Worm (Caenorhabditis elegans) whole organism, young adult: Measurements from ENCODE around the gene F58F12.4.

Source experiments
- F39B2.1 ChIP-seq: fragments of 200-800 bp; sonication (Bioruptor generic); IDR thresholded peaks from 2 replicates; pipeline ENCODE4 v1.3.6; 2022; ENCODE audit warnings: missing genetic modification reagents, missing genetic modification characterization, missing compliant biosample characterization
- F49E8.2 ChIP-seq: sonication (generic microtip); optimal IDR thresholded peaks from 3 replicates; lab custom pipeline; 2017; ENCODE audit warnings: missing genetic modification characterization, mild to moderate bottlenecking, missing compliant biosample characterization, antibody characterized with exemption, moderate library complexity; ENCODE audit not compliant: insufficient read depth
- F52B5.7 ChIP-seq: sonication (generic microtip); optimal IDR thresholded peaks from 2 replicates; lab custom pipeline; 2016; ENCODE audit warnings: mild to moderate bottlenecking, missing genetic modification characterization, missing compliant biosample characterization
- F57A8.1 ChIP-seq: fragments of 200-800 bp; sonication (Bioruptor generic); optimal IDR thresholded peaks from 2 replicates; lab custom pipeline; 2018; ENCODE audit warnings: mild to moderate bottlenecking, missing genetic modification characterization, moderate library complexity, missing compliant biosample characterization
- dpl-1 ChIP-seq: fragments of 150-350 bp; optimal IDR thresholded peaks from 2 replicates; lab custom pipeline; 2014; ENCODE audit warnings: missing biosample characterization, missing genetic modification reagents, missing genetic modification characterization
- ets-4 ChIP-seq: fragments of 200-800 bp; sonication (Bioruptor generic); optimal IDR thresholded peaks from 2 replicates; lab custom pipeline; 2018; ENCODE audit warnings: mild to moderate bottlenecking, missing genetic modification characterization, missing compliant biosample characterization
- fkh-3 ChIP-seq: sonication (generic microtip); optimal IDR thresholded peaks from 2 replicates; lab custom pipeline; 2016; ENCODE audit warnings: mild to moderate bottlenecking, missing genetic modification characterization, missing compliant biosample characterization
- hlh-12 ChIP-seq: sonication (generic microtip); optimal IDR thresholded peaks from 2 replicates; lab custom pipeline; 2016; ENCODE audit warnings: missing genetic modification characterization, missing compliant biosample characterization
- lsy-27 ChIP-seq: sonication (generic microtip); optimal IDR thresholded peaks from 2 replicates; lab custom pipeline; 2017; ENCODE audit warnings: missing genetic modification characterization, mild to moderate bottlenecking, missing compliant biosample characterization, antibody characterized with exemption, missing genotype, borderline replicate concordance; ENCODE audit not compliant: insufficient read depth
- madf-3 ChIP-seq: fragments of 200-800 bp; sonication (Bioruptor generic); IDR thresholded peaks from 2 replicates; pipeline ENCODE4 v1.3.6; 2022; ENCODE audit warnings: missing genetic modification reagents, missing genetic modification characterization, missing compliant biosample characterization

DNA sequence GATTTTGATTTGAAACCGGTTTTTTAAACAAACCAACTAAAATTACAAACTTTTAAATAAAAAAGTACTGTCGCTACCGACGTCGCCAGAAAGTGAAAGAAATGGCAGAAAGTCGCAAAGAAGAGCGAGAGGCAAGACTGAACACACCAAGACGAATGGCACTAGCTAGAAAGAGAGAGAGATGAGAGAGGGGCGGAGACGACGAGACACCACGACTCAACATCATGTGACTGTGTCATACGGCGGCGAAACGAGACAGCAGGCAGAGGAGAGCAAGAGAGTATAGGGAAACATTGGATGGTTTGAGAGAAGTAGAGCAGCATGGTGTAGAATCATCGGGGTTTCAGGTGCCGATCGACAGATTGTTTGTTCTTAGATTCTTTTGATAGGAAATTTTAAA is 38.2 kb upstream of the F58F12.4 start:
- TF ChIP-seq F57A8.1: no peak
- TF ChIP-seq lsy-27 (tag; lab: Kevin White, UChicago): no peak
- 0 out of 2 replicates have a peak, but pooled peaks have one; percentile 67 for TF ChIP-seq madf-3 (GFP tag; lab: Robert Waterston, UW)
- no peak for TF ChIP-seq hlh-12 (tag; lab: Kevin White, UChicago)
- TF ChIP-seq F49E8.2 (tag; lab: Kevin White, UChicago): no peak
- TF ChIP-seq ets-4 (GFP tag; lab: Kevin White, UChicago): peak; percentile 48
- no peak for TF ChIP-seq dpl-1 (GFP tag; lab: Kevin White, UChicago)
- TF ChIP-seq F39B2.1 (GFP tag; lab: Robert Waterston, UW): no peak
- no peak for TF ChIP-seq fkh-3
- no peak for TF ChIP-seq F52B5.7
